Worm (Caenorhabditis elegans): Measurements from ENCODE around the gene F43D2.3.

DNA sequence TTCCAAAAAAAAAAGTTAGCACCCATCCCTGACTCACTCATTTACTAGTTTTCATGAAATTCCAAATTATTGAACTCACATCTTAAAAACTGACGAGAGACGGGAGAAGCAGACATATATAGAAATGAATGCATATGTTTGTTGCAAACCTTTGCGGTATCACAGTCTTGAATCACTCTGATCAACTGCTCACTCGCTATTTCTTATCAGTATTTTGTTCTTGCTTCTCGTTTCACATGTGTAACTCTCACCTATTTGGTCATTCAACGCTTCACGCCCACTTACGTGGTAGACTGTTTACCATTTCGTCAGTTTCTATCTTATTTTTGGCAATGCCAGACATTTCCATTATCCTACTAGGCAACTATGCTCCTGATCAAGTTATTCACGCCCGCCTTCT is 9.1 kb downstream of the F43D2.3 start, which contains the start of gene C54G10.1:
- TF ChIP-seq nhr-77 (tag; optimal IDR thresholded peaks at IDR 0.05) (no peak), nhr-90 (tag; optimal IDR thresholded peaks at IDR 0.05; ENCODE audit: poor library complexity) (no peak), C04F5.9 (tag; optimal IDR thresholded peaks at IDR 0.05) (no peak), dpl-1 (GFP tag; optimal IDR thresholded peaks at IDR 0.05) (no peak), nhr-85 (tag) (no peak)
